Worm (Caenorhabditis elegans): ENCODE measurements around the gene rrsr-1.

DNA sequence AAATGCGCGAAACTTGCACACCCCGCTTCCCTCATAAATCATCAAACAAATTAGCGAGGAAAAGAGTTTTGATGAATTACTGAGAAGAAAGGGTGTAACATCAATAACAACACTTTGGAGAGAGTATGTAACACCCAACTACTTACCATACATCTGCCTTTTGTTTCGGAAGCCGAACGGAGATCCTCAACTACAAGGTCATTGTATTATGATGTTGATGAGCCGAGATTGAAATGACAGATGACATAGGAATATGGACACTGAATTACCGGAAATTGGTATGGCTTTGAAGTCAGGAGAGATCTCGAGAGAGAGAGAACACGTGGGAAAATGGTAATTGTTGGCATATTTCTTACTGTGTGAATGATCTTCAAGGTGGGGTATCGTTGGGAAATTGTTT, 1.2 kb upstream of the rrsr-1 start:
- TF ChIP-seq ama-1 (optimal IDR thresholded peaks at IDR 0.05) = no peak
- TF ChIP-seq ztf-11 (tag; optimal IDR thresholded peaks at IDR 0.05) = no peak
- TF ChIP-seq daf-12 (tag; optimal IDR thresholded peaks at IDR 0.05) = no peak
- TF ChIP-seq unc-62 (GFP tag; optimal IDR thresholded peaks at IDR 0.05) = no peak
- no peak for TF ChIP-seq nfya-1 (tag; optimal IDR thresholded peaks at IDR 0.05; ENCODE audit: insufficient read depth)
- TF ChIP-seq elt-3 (tag; optimal IDR thresholded peaks at IDR 0.05) = no peak
- TF ChIP-seq nhr-12 (tag; optimal IDR thresholded peaks at IDR 0.05) = no peak
- no peak for TF ChIP-seq nhr-237 (tag; optimal IDR thresholded peaks at IDR 0.05)

All from whole organism, L3 larva.